Worm (Caenorhabditis elegans) whole organism, young adult: ENCODE results near the gene R06F6.14.

Experiments used
- D2030.7 ChIP-seq: fragments of 200-800 bp; sonication (Bioruptor generic); IDR thresholded peaks from 2 replicates; pipeline ENCODE4 v1.3.6; 2022; ENCODE audit warnings: missing genetic modification reagents, missing genetic modification characterization, missing compliant biosample characterization
- F33H1.4 ChIP-seq: fragments of 200-800 bp; sonication (Bioruptor generic); IDR thresholded peaks from 2 replicates; pipeline ENCODE4 v1.3.6; 2022; ENCODE audit warnings: missing genetic modification reagents, missing genetic modification characterization, missing compliant biosample characterization
- F37B4.10 ChIP-seq: fragments of 200-800 bp; sonication (Bioruptor generic); IDR thresholded peaks from 2 replicates; pipeline ENCODE4 v1.3.6; 2022; ENCODE audit warnings: missing genetic modification characterization, missing compliant biosample characterization
- F49E8.2 ChIP-seq: sonication (generic microtip); optimal IDR thresholded peaks from 3 replicates; lab custom pipeline; 2017; ENCODE audit warnings: missing genetic modification characterization, mild to moderate bottlenecking, missing compliant biosample characterization, antibody characterized with exemption, moderate library complexity; ENCODE audit not compliant: insufficient read depth
- F52B5.7 ChIP-seq: sonication (generic microtip); optimal IDR thresholded peaks from 2 replicates; lab custom pipeline; 2016; ENCODE audit warnings: mild to moderate bottlenecking, missing genetic modification characterization, missing compliant biosample characterization
- Y53G8AR.9 ChIP-seq: fragments of 200-800 bp; sonication (Bioruptor generic); conservative IDR thresholded peaks from 2 replicates; pipeline ENCODE4 v1.3.6; 2022; ENCODE audit warnings: missing genetic modification reagents, missing genetic modification characterization, missing compliant biosample characterization
- Y56A3A.18 ChIP-seq: fragments of 200-800 bp; sonication (Bioruptor generic); IDR thresholded peaks from 2 replicates; pipeline ENCODE4 v1.3.6; 2022; ENCODE audit warnings: missing genetic modification reagents, missing genetic modification characterization, missing compliant biosample characterization
- Y95B8A.8 ChIP-seq: fragments of 200-800 bp; sonication (Bioruptor generic); IDR thresholded peaks from 2 replicates; pipeline ENCODE4 v1.3.6; 2022; ENCODE audit warnings: missing genetic modification reagents, missing genetic modification characterization, missing compliant biosample characterization
- aptf-2 ChIP-seq: fragments of 200-800 bp; sonication (Bioruptor generic); conservative IDR thresholded peaks from 2 replicates; pipeline ENCODE4 v1.3.6; 2022; ENCODE audit warnings: missing genetic modification reagents, missing genetic modification characterization, missing compliant biosample characterization
- cebp-1 ChIP-seq, 2 experiments: fragments of 200-800 bp in 1 of 2; sonication (Bioruptor generic) in 1 of 2; sonication (generic microtip) in 1 of 2; IDR thresholded peaks in 1 of 2; optimal IDR thresholded peaks in 1 of 2; 2 replicates each; pipeline versions ENCODE4 v1.3.6 to Lab custom; 2017 to 2022; ENCODE audit warnings: missing compliant biosample characterization in 2 of 2, missing genetic modification characterization in 2 of 2, mild to moderate bottlenecking in 1 of 2, missing genetic modification reagents in 1 of 2, moderate library complexity in 1 of 2
- ceh-79 ChIP-seq: sonication (generic microtip); optimal IDR thresholded peaks from 2 replicates; lab custom pipeline; 2017; ENCODE audit warnings: mild to moderate bottlenecking, missing genetic modification characterization, missing compliant biosample characterization
- ceh-91 ChIP-seq: fragments of 200-800 bp; sonication (Bioruptor generic); IDR thresholded peaks from 2 replicates; pipeline ENCODE4 v1.3.6; 2022; ENCODE audit warnings: missing genetic modification reagents, missing genetic modification characterization, missing compliant biosample characterization
- dox-1 ChIP-seq: fragments of 200-800 bp; sonication (Bioruptor generic); IDR thresholded peaks from 2 replicates; pipeline ENCODE4 v1.3.6; 2022; ENCODE audit warnings: missing genetic modification reagents, missing genetic modification characterization, missing compliant biosample characterization
- dpl-1 ChIP-seq: fragments of 150-350 bp; optimal IDR thresholded peaks from 2 replicates; lab custom pipeline; 2014; ENCODE audit warnings: missing biosample characterization, missing genetic modification reagents, missing genetic modification characterization
- efl-1 ChIP-seq: fragments of 150-350 bp; optimal IDR thresholded peaks from 2 replicates; lab custom pipeline; 2014; ENCODE audit warnings: missing biosample characterization, missing genetic modification reagents, missing genetic modification characterization
- egrh-3 ChIP-seq: fragments of 200-800 bp; sonication (Bioruptor generic); IDR thresholded peaks from 2 replicates; pipeline ENCODE4 v1.3.6; 2022; ENCODE audit warnings: missing genetic modification reagents, missing genetic modification characterization, missing compliant biosample characterization
- ekl-4 ChIP-seq: fragments of 200-800 bp; sonication (Bioruptor generic); IDR thresholded peaks from 2 replicates; pipeline ENCODE4 v1.3.6; 2022; ENCODE audit warnings: missing genetic modification reagents, missing genetic modification characterization, missing compliant biosample characterization
- him-1 ChIP-seq: sonication (generic microtip); optimal IDR thresholded peaks from 2 replicates; lab custom pipeline; 2016; ENCODE audit warnings: missing genotype, missing genetic modification reagents, missing genetic modification characterization, missing compliant biosample characterization
- hsf-1 ChIP-seq: fragments of 200-800 bp; sonication (Bioruptor generic); IDR thresholded peaks from 2 replicates; pipeline ENCODE4 v1.3.6; 2022; ENCODE audit warnings: missing genetic modification reagents, missing genetic modification characterization, missing compliant biosample characterization
- lin-54 ChIP-seq: fragments of 200-800 bp; sonication (Bioruptor generic); optimal IDR thresholded peaks from 2 replicates; lab custom pipeline; 2018; ENCODE audit warnings: mild to moderate bottlenecking, missing genetic modification characterization, missing compliant biosample characterization
- lir-1 ChIP-seq: fragments of 200-800 bp; sonication (Bioruptor generic); conservative IDR thresholded peaks from 2 replicates; pipeline ENCODE4 v1.3.6; 2022; ENCODE audit warnings: missing genetic modification reagents, missing genetic modification characterization, missing compliant biosample characterization
- lsl-1 ChIP-seq: fragments of 200-800 bp; sonication (Bioruptor generic); optimal IDR thresholded peaks from 2 replicates; lab custom pipeline; 2018; ENCODE audit warnings: mild to moderate bottlenecking, missing genetic modification characterization, moderate library complexity, missing compliant biosample characterization
- madf-3 ChIP-seq: fragments of 200-800 bp; sonication (Bioruptor generic); IDR thresholded peaks from 2 replicates; pipeline ENCODE4 v1.3.6; 2022; ENCODE audit warnings: missing genetic modification reagents, missing genetic modification characterization, missing compliant biosample characterization
- madf-6 ChIP-seq: fragments of 200-800 bp; sonication (Bioruptor generic); IDR thresholded peaks from 2 replicates; pipeline ENCODE4 v1.3.6; 2022; ENCODE audit warnings: missing genetic modification reagents, missing genetic modification characterization, missing compliant biosample characterization
- madf-8 ChIP-seq: fragments of 200-800 bp; sonication (Bioruptor generic); conservative IDR thresholded peaks from 2 replicates; pipeline ENCODE4 v1.3.6; 2022; ENCODE audit warnings: missing genetic modification reagents, missing genetic modification characterization, missing compliant biosample characterization
- mel-28 ChIP-seq: sonication (generic microtip); optimal IDR thresholded peaks from 2 replicates; lab custom pipeline; 2016; ENCODE audit warnings: borderline replicate concordance, mild to moderate bottlenecking, missing genetic modification characterization, missing compliant biosample characterization
- mes-4 ChIP-seq: sonication (generic microtip); optimal IDR thresholded peaks from 2 replicates; lab custom pipeline; 2016; ENCODE audit warnings: missing genotype, missing genetic modification characterization, missing compliant biosample characterization
- nfya-1 ChIP-seq: sonication (generic microtip); optimal IDR thresholded peaks from 2 replicates; lab custom pipeline; 2017; ENCODE audit warnings: antibody characterized with exemption, missing compliant biosample characterization, missing genetic modification characterization, borderline replicate concordance; ENCODE audit not compliant: insufficient read depth
- nfyb-1 ChIP-seq: fragments of 200-800 bp; sonication (Bioruptor generic); IDR thresholded peaks from 2 replicates; pipeline ENCODE4 v1.3.6; 2022; ENCODE audit warnings: missing genetic modification reagents, missing genetic modification characterization, missing compliant biosample characterization
- nhr-80 ChIP-seq: sonication (generic microtip); optimal IDR thresholded peaks from 2 replicates; lab custom pipeline; 2016; ENCODE audit warnings: missing genetic modification characterization, missing compliant biosample characterization
- pbrm-1 ChIP-seq: fragments of 200-800 bp; sonication (Bioruptor generic); IDR thresholded peaks from 2 replicates; pipeline ENCODE4 v1.3.6; 2022; ENCODE audit warnings: missing genetic modification reagents, missing genetic modification characterization, missing compliant biosample characterization
- pha-4 ChIP-seq: fragments of 150-350 bp; sonication (generic microtip); optimal IDR thresholded peaks from 2 replicates; lab custom pipeline; 2014; ENCODE audit warnings: missing biosample characterization, missing genetic modification reagents, missing genetic modification characterization
- snpc-1.1 ChIP-seq: sonication (generic microtip); optimal IDR thresholded peaks from 2 replicates; lab custom pipeline; 2017; ENCODE audit warnings: missing genetic modification characterization, mild to moderate bottlenecking, missing compliant biosample characterization, antibody characterized with exemption, moderate library complexity, missing genotype, missing genetic modification reagents; ENCODE audit not compliant: insufficient read depth
- unc-130 ChIP-seq: sonication (generic microtip); optimal IDR thresholded peaks from 2 replicates; lab custom pipeline; 2016; ENCODE audit warnings: missing genetic modification reagents, missing genetic modification characterization, missing compliant biosample characterization
- xnd-1 ChIP-seq: sonication (generic microtip); optimal IDR thresholded peaks from 2 replicates; lab custom pipeline; 2016; ENCODE audit warnings: missing genotype, missing genetic modification reagents, missing genetic modification characterization, missing compliant biosample characterization
- ztf-18 ChIP-seq: sonication (generic microtip); optimal IDR thresholded peaks from 2 replicates; lab custom pipeline; 2016; ENCODE audit warnings: missing genotype, mild to moderate bottlenecking, missing genetic modification characterization, missing compliant biosample characterization
- ztf-22 ChIP-seq: fragments of 200-800 bp; sonication (Bioruptor generic); optimal IDR thresholded peaks from 2 replicates; lab custom pipeline; 2018; ENCODE audit warnings: mild to moderate bottlenecking, missing genetic modification characterization, moderate library complexity, missing compliant biosample characterization

The R06F6.14 gene

ce11 chrII:10851110-10851509, 42.0 kb downstream of the R06F6.14 start (continued):
- no peak for TF ChIP-seq F49E8.2 (tag; lab: Kevin White, UChicago)
- peak; percentile 53; the same call in 1 of the 2 replicates for TF ChIP-seq Y56A3A.18 (GFP tag; lab: Robert Waterston, UW)
- peak; percentile 4 for TF ChIP-seq ztf-18 (tag; lab: Kevin White, UChicago)
- TF ChIP-seq lir-1 (GFP tag; lab: Robert Waterston, UW) = peak; percentile 59
- no peak for TF ChIP-seq F37B4.10 (GFP tag; lab: Robert Waterston, UW)

DNA sequence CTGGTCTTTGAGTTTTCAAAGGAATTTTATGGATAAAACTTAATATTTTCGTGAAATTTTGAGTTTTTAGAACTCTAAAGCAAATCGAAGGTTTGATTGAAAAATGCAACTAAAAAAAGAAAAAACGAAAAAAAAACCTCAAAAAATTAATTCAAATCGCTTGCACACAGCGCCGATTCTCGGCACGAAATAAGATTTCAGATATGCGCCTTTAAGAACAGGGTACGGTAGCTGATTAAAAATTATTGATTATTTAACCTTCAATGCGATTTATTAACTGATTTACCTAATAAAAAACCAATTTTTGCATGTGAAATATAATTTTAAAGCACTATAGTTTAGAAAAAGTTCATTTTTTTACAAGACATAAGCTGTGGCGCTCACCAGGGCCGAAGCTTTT, 43.8 kb downstream of the R06F6.14 start:
- TF ChIP-seq mel-28 (tag; lab: Kevin White, UChicago) = no peak
- TF ChIP-seq Y56A3A.18 (GFP tag; lab: Robert Waterston, UW) = no peak
- peak; percentile 4 for TF ChIP-seq dpl-1
- TF ChIP-seq ceh-91 (GFP tag; lab: Robert Waterston, UW) = 0 out of 2 replicates have a peak, but pooled peaks have one; percentile 10
- no peak for TF ChIP-seq snpc-1.1 (tag; lab: Kevin White, UChicago)
- no peak for TF ChIP-seq nfya-1 (tag; lab: Kevin White, UChicago)
- peak; percentile 61 for TF ChIP-seq madf-8
- TF ChIP-seq madf-6 (GFP tag; lab: Robert Waterston, UW) = peak; percentile 92
- TF ChIP-seq egrh-3 = no peak
- TF ChIP-seq lin-54 (GFP tag; lab: Kevin White, UChicago) = peak; percentile 21
- no peak for TF ChIP-seq pbrm-1 (GFP tag; lab: Robert Waterston, UW)
- TF ChIP-seq D2030.7 = peak; percentile 27; the same call in 1 of the 2 replicates
- TF ChIP-seq F37B4.10 (GFP tag; lab: Robert Waterston, UW) = no peak
- TF ChIP-seq cebp-1 (GFP tag; IDR thresholded peaks at IDR 0.05; lab: Robert Waterston, UW) = no peak
- no peak for TF ChIP-seq cebp-1 (tag; optimal IDR thresholded peaks at IDR 0.05; lab: Kevin White, UChicago)
- TF ChIP-seq lsl-1 (GFP tag; lab: Kevin White, UChicago) = peak; percentile 90
- no peak for TF ChIP-seq efl-1 (GFP tag; lab: Kevin White, UChicago)
- TF ChIP-seq aptf-2 (GFP tag; lab: Robert Waterston, UW) = no peak
- TF ChIP-seq him-1 (tag; lab: Kevin White, UChicago) = no peak
- peak; percentile 83 for TF ChIP-seq xnd-1 (tag; lab: Kevin White, UChicago)
- TF ChIP-seq F33H1.4 (GFP tag; lab: Robert Waterston, UW) = peak; percentile 62
- no peak for TF ChIP-seq Y95B8A.8 (GFP tag; lab: Robert Waterston, UW)
- no peak for TF ChIP-seq mes-4
- TF ChIP-seq F52B5.7 (tag; lab: Kevin White, UChicago) = no peak
- TF ChIP-seq unc-130 (GFP tag; lab: Kevin White, UChicago) = no peak
- TF ChIP-seq pha-4 = no peak
- no peak for TF ChIP-seq madf-3 (GFP tag; lab: Robert Waterston, UW)
- peak; percentile 36 for TF ChIP-seq F49E8.2 (tag; lab: Kevin White, UChicago)
- TF ChIP-seq Y53G8AR.9 (GFP tag; lab: Robert Waterston, UW) = no peak

DNA sequence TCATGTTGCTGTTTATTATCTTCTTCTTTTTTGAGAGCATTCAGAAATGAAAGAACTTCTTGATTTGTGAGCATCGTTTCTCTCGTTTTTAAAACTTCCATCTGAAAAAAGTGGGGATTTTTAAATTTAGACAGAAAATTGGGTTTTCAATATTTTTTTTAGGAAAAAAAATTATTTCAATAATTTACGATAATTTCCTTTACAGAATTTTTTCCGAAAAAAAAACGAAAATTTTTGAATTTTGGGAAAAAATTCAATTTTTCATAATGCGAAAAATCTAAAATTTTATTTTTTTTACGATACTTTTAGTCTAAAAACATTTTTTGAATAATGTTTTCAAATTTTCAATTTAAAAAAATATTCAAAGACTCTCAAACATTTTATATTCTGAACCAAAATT, 48.0 kb downstream of the R06F6.14 start, which contains the start of gene M106.7:
M106.7 (minus strand) TSS at position 101 of the 400 bp plus-strand sequence.
- no peak for TF ChIP-seq ztf-22 (GFP tag; lab: Kevin White, UChicago)
- TF ChIP-seq ceh-79 = no peak

ce11 chrII:10859359-10859758, 50.3 kb downstream of the R06F6.14 start:
- TF ChIP-seq cebp-1 (GFP tag; IDR thresholded peaks at IDR 0.05; lab: Robert Waterston, UW) (no peak), cebp-1 (tag; optimal IDR thresholded peaks at IDR 0.05; lab: Kevin White, UChicago) (no peak), ekl-4 (GFP tag; lab: Robert Waterston, UW) (0 out of 2 replicates have a peak, but pooled peaks have one; percentile 26), nhr-80 (tag; lab: Kevin White, UChicago) (peak; percentile 70), nfyb-1 (GFP tag; lab: Robert Waterston, UW) (0 out of 2 replicates have a peak, but pooled peaks have one; percentile 13), dox-1 (GFP tag; lab: Robert Waterston, UW) (peak; percentile 37; the same call in 1 of the 2 replicates), hsf-1 (GFP tag; lab: Robert Waterston, UW) (no peak)
